Fruit fly (Drosophila melanogaster) whole organism, pupa: ENCODE data around the gene GstO3.

Source experiments
- CG10348 ChIP-seq: fragments of 200-800 bp; sonication (Bioruptor generic); IDR thresholded peaks from 2 replicates; pipeline ENCODE4 v1.3.6; 2022; ENCODE audit warnings: missing biosample characterization, missing genetic modification characterization
- CG12605 ChIP-seq: fragments of 200-800 bp; sonication (Bioruptor generic); IDR thresholded peaks from 2 replicates; pipeline ENCODE4 v1.3.6; 2022; ENCODE audit warnings: missing biosample characterization, missing genetic modification characterization
- CG13204 ChIP-seq: fragments of 200-800 bp; sonication (Bioruptor generic); optimal IDR thresholded peaks from 2 replicates; lab custom pipeline; 2018; ENCODE audit warnings: missing biosample characterization, mild to moderate bottlenecking, missing genetic modification characterization, moderate library complexity
- CG14655 ChIP-seq: fragments of 200-800 bp; sonication (Bioruptor generic); optimal IDR thresholded peaks from 3 replicates; lab custom pipeline; 2017; ENCODE audit warnings: mild to moderate bottlenecking, missing biosample characterization, missing genetic modification reagents, missing genetic modification characterization
- CG15710 ChIP-seq: fragments of 200-800 bp; sonication (Bioruptor generic); optimal IDR thresholded peaks from 2 replicates; lab custom pipeline; 2018; ENCODE audit warnings: missing biosample characterization, mild to moderate bottlenecking, missing genetic modification characterization, moderate library complexity
- CG17806 ChIP-seq: fragments of 200-800 bp; sonication (Bioruptor generic); optimal IDR thresholded peaks from 2 replicates; lab custom pipeline; 2018; ENCODE audit warnings: missing biosample characterization, mild to moderate bottlenecking, missing genetic modification characterization, moderate library complexity
- CG34367 ChIP-seq: fragments of 200-800 bp; sonication (Bioruptor generic); optimal IDR thresholded peaks from 2 replicates; lab custom pipeline; 2018; ENCODE audit warnings: missing biosample characterization, mild to moderate bottlenecking, missing genetic modification characterization
- CG4496 ChIP-seq: fragments of 200-800 bp; sonication (Bioruptor generic); IDR thresholded peaks from 3 replicates; pipeline ENCODE4 v1.3.6; 2022; ENCODE audit warnings: missing biosample characterization, missing genetic modification characterization
- CG8159 ChIP-seq: fragments of 200-800 bp; sonication (Bioruptor generic); optimal IDR thresholded peaks from 3 replicates; lab custom pipeline; 2018; ENCODE audit warnings: missing biosample characterization, mild to moderate bottlenecking, missing genetic modification characterization, moderate library complexity
- CG8301 ChIP-seq: fragments of 200-800 bp; sonication (Bioruptor generic); optimal IDR thresholded peaks from 2 replicates; lab custom pipeline; 2018; ENCODE audit warnings: missing biosample characterization, mild to moderate bottlenecking, missing genetic modification characterization
- CG9948 ChIP-seq: fragments of 200-800 bp; sonication (Bioruptor generic); optimal IDR thresholded peaks from 2 replicates; lab custom pipeline; 2018; ENCODE audit warnings: missing biosample characterization, mild to moderate bottlenecking, missing genetic modification characterization, moderate library complexity
- EcR ChIP-seq: fragments of 200-800 bp; sonication (Bioruptor generic); optimal IDR thresholded peaks from 3 replicates; lab custom pipeline; 2019; ENCODE audit warnings: missing biosample characterization, missing genetic modification characterization, mild to moderate bottlenecking, moderate library complexity, missing genetic modification reagents
- Ets98B ChIP-seq: fragments of 200-800 bp; sonication (Bioruptor generic); IDR thresholded peaks from 2 replicates; pipeline ENCODE4 v1.3.6; 2022; ENCODE audit warnings: missing biosample characterization, missing genetic modification characterization
- Pif1A ChIP-seq: fragments of 200-800 bp; sonication (Bioruptor generic); optimal IDR thresholded peaks from 3 replicates; lab custom pipeline; 2016; ENCODE audit warnings: missing biosample characterization, missing genetic modification characterization
- Pif1B ChIP-seq: fragments of 200-800 bp; sonication (Bioruptor generic); optimal IDR thresholded peaks from 3 replicates; lab custom pipeline; 2016; ENCODE audit warnings: missing biosample characterization, missing genetic modification characterization
- Snoo ChIP-seq: fragments of 200-800 bp; sonication (Bioruptor generic); optimal IDR thresholded peaks from 3 replicates; lab custom pipeline; 2017; ENCODE audit warnings: missing biosample characterization, mild to moderate bottlenecking, missing genetic modification characterization, inconsistent platforms
- gl ChIP-seq: fragments of 200-800 bp; sonication (Bioruptor generic); optimal IDR thresholded peaks from 2 replicates; lab custom pipeline; 2018; ENCODE audit warnings: missing biosample characterization, mild to moderate bottlenecking, missing genetic modification characterization
- rn ChIP-seq: fragments of 200-800 bp; sonication (Bioruptor generic); IDR thresholded peaks from 2 replicates; pipeline ENCODE4 v1.3.6; 2022; ENCODE audit warnings: missing biosample characterization, missing genetic modification characterization

Gene GstO3

dm6 chr3L:8557018-8557417 is 38.3 kb downstream of the GstO3 start:
- TF ChIP-seq CG8301 (tag; lab: Kevin White, UChicago) (no peak), Snoo (tag; lab: Kevin White, UChicago) (no peak), Pif1B (GFP tag; lab: Kevin White, UChicago) (no peak), CG12605 (GFP tag; lab: Robert Waterston, UW) (no peak), Ets98B (GFP tag; lab: Robert Waterston, UW) (no peak), rn (GFP tag; lab: Robert Waterston, UW) (no peak)

DNA sequence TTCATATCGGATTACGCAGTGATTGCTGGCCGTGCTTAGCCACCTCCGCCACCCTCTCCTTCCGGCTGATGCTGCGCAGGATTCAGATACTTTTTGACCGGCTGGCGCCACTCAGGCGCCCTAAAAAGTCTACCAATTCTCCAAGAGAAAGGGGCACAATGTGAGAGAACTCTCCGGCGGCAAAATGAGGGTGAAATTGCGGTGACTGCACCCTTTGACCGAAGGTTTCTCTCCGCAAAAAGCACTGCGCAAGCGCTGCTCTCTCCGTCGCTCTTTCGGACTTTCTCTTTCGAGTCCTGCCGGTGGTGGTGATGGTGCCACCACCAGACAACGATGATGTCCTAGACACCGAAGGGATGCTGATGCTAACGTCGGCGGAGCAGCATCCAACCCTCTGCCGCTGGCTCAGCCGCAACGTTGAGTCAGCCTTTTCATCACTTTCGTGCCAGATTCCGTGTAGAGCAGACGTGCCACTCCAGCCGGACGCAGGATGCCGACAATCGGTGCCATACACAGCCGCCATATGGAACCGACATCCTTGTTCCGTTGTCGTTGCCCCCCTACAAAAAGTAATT is 41.2 kb downstream of the GstO3 start:
- TF ChIP-seq CG8301 (tag; lab: Kevin White, UChicago) (no peak), CG13204 (GFP tag; lab: Kevin White, UChicago) (no peak), gl (tag; lab: Kevin White, UChicago) (no peak), CG15710 (tag; lab: Kevin White, UChicago) (no peak), CG8159 (tag; lab: Kevin White, UChicago) (no peak), Snoo (tag; lab: Kevin White, UChicago) (no peak), CG12605 (GFP tag; lab: Robert Waterston, UW) (no peak), CG14655 (no peak), CG17806 (tag; lab: Kevin White, UChicago) (no peak), rn (GFP tag; lab: Robert Waterston, UW) (no peak), CG4496 (GFP tag; lab: Robert Waterston, UW) (no peak), EcR (GFP tag; lab: Kevin White, UChicago) (no peak), Pif1A (GFP tag; lab: Kevin White, UChicago) (no peak), Ets98B (GFP tag; lab: Robert Waterston, UW) (no peak), CG10348 (no peak), CG34367 (tag; lab: Kevin White, UChicago) (no peak), CG9948 (tag; lab: Kevin White, UChicago) (no peak)

dm6 chr3L:8560637-8561036 is 42.0 kb downstream of the GstO3 start:
- TF ChIP-seq CG34367 (tag; lab: Kevin White, UChicago) = no peak
- TF ChIP-seq Ets98B (GFP tag; lab: Robert Waterston, UW) = no peak
- no peak for TF ChIP-seq CG12605 (GFP tag; lab: Robert Waterston, UW)
